Fruit fly (Drosophila melanogaster) whole organism, pupa: ENCODE results near the gene Pif1.

Experiments
- CG4496 ChIP-seq: fragments of 200-800 bp; sonication (Bioruptor generic); IDR thresholded peaks from 3 replicates; pipeline ENCODE4 v1.3.6; 2022; ENCODE audit warnings: missing biosample characterization, missing genetic modification characterization
- CG9948 ChIP-seq: fragments of 200-800 bp; sonication (Bioruptor generic); optimal IDR thresholded peaks from 2 replicates; lab custom pipeline; 2018; ENCODE audit warnings: missing biosample characterization, mild to moderate bottlenecking, missing genetic modification characterization, moderate library complexity

DNA sequence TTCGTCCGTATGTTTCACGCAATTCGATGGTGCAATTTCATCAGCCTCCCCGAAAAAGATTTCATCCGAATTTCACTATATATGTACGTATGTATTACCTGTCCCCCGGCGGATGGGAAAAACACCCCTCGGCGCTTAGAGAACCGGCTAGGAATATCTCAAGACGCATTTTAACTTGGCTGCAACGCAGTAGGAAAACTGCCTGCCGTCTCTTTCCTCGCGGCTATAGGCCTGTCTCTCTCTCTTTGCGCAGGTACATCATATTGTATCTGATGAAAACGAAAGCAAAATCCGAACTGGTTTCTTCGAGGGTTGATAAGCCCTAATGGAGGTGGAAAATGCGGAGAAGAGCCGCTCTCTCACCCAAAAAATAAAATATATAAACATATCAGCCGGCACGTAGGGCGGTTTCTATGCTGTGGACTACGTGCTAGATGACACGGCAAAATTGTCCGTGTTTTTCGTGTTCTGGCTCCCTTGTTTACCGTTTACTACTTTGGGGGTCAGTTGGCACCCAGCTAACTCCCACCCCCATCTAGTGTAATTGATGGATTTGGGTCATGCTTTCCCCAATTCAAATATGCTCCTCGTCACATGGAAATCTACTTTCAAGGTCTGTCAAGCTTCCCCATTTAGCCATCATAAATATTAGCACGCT is 6.7 kb upstream of the Pif1 start:
- TF ChIP-seq CG9948 (tag; lab: Kevin White, UChicago) (no peak), CG4496 (0 out of 3 replicates have a peak, but pooled peaks have one; percentile 6)
